Fruit fly (Drosophila melanogaster) whole organism, pupa: ENCODE measurements around the gene Cdk8.
"Not testable (repeated sequence)": the region's sequence is repeated elsewhere in the genome, so short reads cannot be mapped to it uniquely, and the experiment has no call there.

Source experiments
- CG10348 ChIP-seq: fragments of 200-800 bp; sonication (Bioruptor generic); IDR thresholded peaks from 2 replicates; pipeline ENCODE4 v1.3.6; 2022; ENCODE audit warnings: missing biosample characterization, missing genetic modification characterization
- CG12605 ChIP-seq: fragments of 200-800 bp; sonication (Bioruptor generic); IDR thresholded peaks from 2 replicates; pipeline ENCODE4 v1.3.6; 2022; ENCODE audit warnings: missing biosample characterization, missing genetic modification characterization
- CG14655 ChIP-seq: fragments of 200-800 bp; sonication (Bioruptor generic); optimal IDR thresholded peaks from 3 replicates; lab custom pipeline; 2017; ENCODE audit warnings: mild to moderate bottlenecking, missing biosample characterization, missing genetic modification reagents, missing genetic modification characterization
- CG15710 ChIP-seq: fragments of 200-800 bp; sonication (Bioruptor generic); optimal IDR thresholded peaks from 2 replicates; lab custom pipeline; 2018; ENCODE audit warnings: missing biosample characterization, mild to moderate bottlenecking, missing genetic modification characterization, moderate library complexity
- CG17806 ChIP-seq: fragments of 200-800 bp; sonication (Bioruptor generic); optimal IDR thresholded peaks from 2 replicates; lab custom pipeline; 2018; ENCODE audit warnings: missing biosample characterization, mild to moderate bottlenecking, missing genetic modification characterization, moderate library complexity
- CG32121 ChIP-seq: fragments of 200-800 bp; sonication (Bioruptor generic); IDR thresholded peaks from 2 replicates; pipeline ENCODE4 v1.3.6; 2022; ENCODE audit warnings: missing biosample characterization, missing genetic modification characterization
- CG34367 ChIP-seq: fragments of 200-800 bp; sonication (Bioruptor generic); optimal IDR thresholded peaks from 2 replicates; lab custom pipeline; 2018; ENCODE audit warnings: missing biosample characterization, mild to moderate bottlenecking, missing genetic modification characterization
- CG4496 ChIP-seq: fragments of 200-800 bp; sonication (Bioruptor generic); IDR thresholded peaks from 3 replicates; pipeline ENCODE4 v1.3.6; 2022; ENCODE audit warnings: missing biosample characterization, missing genetic modification characterization
- CG8159 ChIP-seq: fragments of 200-800 bp; sonication (Bioruptor generic); optimal IDR thresholded peaks from 3 replicates; lab custom pipeline; 2018; ENCODE audit warnings: missing biosample characterization, mild to moderate bottlenecking, missing genetic modification characterization, moderate library complexity
- CG8301 ChIP-seq: fragments of 200-800 bp; sonication (Bioruptor generic); optimal IDR thresholded peaks from 2 replicates; lab custom pipeline; 2018; ENCODE audit warnings: missing biosample characterization, mild to moderate bottlenecking, missing genetic modification characterization
- CG9948 ChIP-seq: fragments of 200-800 bp; sonication (Bioruptor generic); optimal IDR thresholded peaks from 2 replicates; lab custom pipeline; 2018; ENCODE audit warnings: missing biosample characterization, mild to moderate bottlenecking, missing genetic modification characterization, moderate library complexity
- D1 ChIP-seq: fragments of 200-800 bp; sonication (Bioruptor generic); optimal IDR thresholded peaks from 2 replicates; lab custom pipeline; 2018; ENCODE audit warnings: missing biosample characterization, mild to moderate bottlenecking, missing genetic modification characterization, moderate library complexity
- EcR ChIP-seq: fragments of 200-800 bp; sonication (Bioruptor generic); optimal IDR thresholded peaks from 3 replicates; lab custom pipeline; 2019; ENCODE audit warnings: missing biosample characterization, missing genetic modification characterization, mild to moderate bottlenecking, moderate library complexity, missing genetic modification reagents
- Ets98B ChIP-seq: fragments of 200-800 bp; sonication (Bioruptor generic); IDR thresholded peaks from 2 replicates; pipeline ENCODE4 v1.3.6; 2022; ENCODE audit warnings: missing biosample characterization, missing genetic modification characterization
- Pif1A ChIP-seq: fragments of 200-800 bp; sonication (Bioruptor generic); optimal IDR thresholded peaks from 3 replicates; lab custom pipeline; 2016; ENCODE audit warnings: missing biosample characterization, missing genetic modification characterization
- Pif1B ChIP-seq: fragments of 200-800 bp; sonication (Bioruptor generic); optimal IDR thresholded peaks from 3 replicates; lab custom pipeline; 2016; ENCODE audit warnings: missing biosample characterization, missing genetic modification characterization
- Snoo ChIP-seq: fragments of 200-800 bp; sonication (Bioruptor generic); optimal IDR thresholded peaks from 3 replicates; lab custom pipeline; 2017; ENCODE audit warnings: missing biosample characterization, mild to moderate bottlenecking, missing genetic modification characterization, inconsistent platforms
- fd96Ca ChIP-seq: fragments of 200-800 bp; sonication (Bioruptor generic); IDR thresholded peaks from 3 replicates; pipeline ENCODE4 v1.3.6; 2022; ENCODE audit warnings: missing biosample characterization, missing genetic modification characterization
- gl ChIP-seq: fragments of 200-800 bp; sonication (Bioruptor generic); optimal IDR thresholded peaks from 2 replicates; lab custom pipeline; 2018; ENCODE audit warnings: missing biosample characterization, mild to moderate bottlenecking, missing genetic modification characterization
- rn ChIP-seq: fragments of 200-800 bp; sonication (Bioruptor generic); IDR thresholded peaks from 2 replicates; pipeline ENCODE4 v1.3.6; 2022; ENCODE audit warnings: missing biosample characterization, missing genetic modification characterization

Cdk8 gene

DNA sequence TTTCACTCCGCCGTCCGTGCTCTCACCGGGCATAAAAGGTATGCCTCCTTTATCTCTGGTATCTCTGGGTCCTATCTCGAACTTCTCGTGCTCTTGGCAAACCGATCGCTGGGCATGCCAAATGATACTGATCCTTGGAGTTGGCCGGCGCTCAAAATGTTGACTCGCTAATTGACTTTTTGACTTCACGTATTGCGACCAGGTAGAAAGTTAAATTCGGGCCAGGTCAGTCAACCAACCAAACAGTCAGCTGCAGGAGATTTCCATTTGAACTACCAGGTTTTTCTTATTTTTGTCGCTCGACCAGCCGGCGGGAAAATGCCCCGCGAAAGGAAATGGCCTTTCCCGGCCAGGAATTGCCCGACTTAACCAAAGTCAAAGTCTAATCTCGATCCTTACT lies 34.3 kb downstream of the Cdk8 start, which contains the start of gene Ilp4:
Gene Ilp4 (minus strand): TSS at position 139 of the 400 bp plus-strand sequence.
- TF ChIP-seq CG4496 (GFP tag; lab: Robert Waterston, UW) (no peak), fd96Ca (no peak)

DNA sequence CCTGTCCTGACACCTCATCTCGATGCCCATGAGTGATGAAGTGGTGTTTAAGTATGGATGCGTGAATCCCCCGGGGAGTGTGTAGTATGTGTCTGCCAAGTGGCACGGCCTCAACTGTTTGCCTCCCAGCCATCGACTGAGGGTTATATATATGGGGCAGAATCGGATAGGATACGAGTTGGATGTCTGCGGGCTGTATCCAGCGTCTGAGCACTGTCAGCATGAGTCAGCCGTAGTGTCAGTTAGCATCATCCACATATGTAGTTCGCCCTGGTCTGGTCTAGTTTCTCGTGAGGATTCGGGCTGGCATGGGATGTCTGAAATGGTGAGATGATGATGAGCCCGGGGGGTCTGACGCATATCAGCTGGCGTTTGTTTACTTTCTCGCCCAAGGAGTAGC lies 36.5 kb downstream of the Cdk8 start, which contains the start of gene Ilp3:
Gene Ilp3 (minus strand): TSS at position 101 of the 400 bp plus-strand sequence.
- TF ChIP-seq gl (tag; lab: Kevin White, UChicago) (no peak), fd96Ca (no peak), rn (GFP tag; lab: Robert Waterston, UW) (no peak), Ets98B (GFP tag; lab: Robert Waterston, UW) (no peak), Pif1B (GFP tag; lab: Kevin White, UChicago) (no peak), CG10348 (no peak), CG9948 (tag; lab: Kevin White, UChicago) (no peak), D1 (tag; lab: Kevin White, UChicago) (no peak), CG8301 (tag; lab: Kevin White, UChicago) (no peak), CG8159 (no peak), EcR (GFP tag; lab: Kevin White, UChicago) (no peak), CG4496 (GFP tag; lab: Robert Waterston, UW) (no peak)

DNA sequence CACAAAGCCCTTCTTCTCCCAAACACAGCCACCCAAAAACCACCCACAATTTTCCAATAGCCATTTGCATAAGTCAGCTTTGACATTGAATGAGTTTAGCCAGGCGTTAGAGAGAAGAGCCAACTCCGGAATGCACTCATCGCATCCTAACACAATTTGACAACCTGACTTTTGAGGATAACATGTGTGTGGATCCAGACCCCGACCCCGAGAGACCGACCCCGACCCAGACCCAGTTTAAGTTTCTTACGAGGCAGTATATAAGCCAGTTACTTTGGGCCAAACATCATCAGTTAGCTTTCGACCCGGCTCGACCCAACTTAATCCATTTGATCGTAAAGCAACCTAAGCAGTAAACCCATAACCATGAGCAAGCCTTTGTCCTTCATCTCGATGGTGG lies 39.1 kb downstream of the Cdk8 start, which contains the start of gene Ilp2:
Gene Ilp2 (plus strand): TSS at position 301 of the 400 bp plus-strand sequence.
- TF ChIP-seq CG8159: no peak
- TF ChIP-seq Ets98B (GFP tag; lab: Robert Waterston, UW): no peak
- TF ChIP-seq EcR (GFP tag; lab: Kevin White, UChicago): no peak
- TF ChIP-seq CG14655 (GFP tag; lab: Kevin White, UChicago): no peak
- no peak for TF ChIP-seq CG15710 (tag; lab: Kevin White, UChicago)
- no peak for TF ChIP-seq Snoo (tag; lab: Kevin White, UChicago)
- TF ChIP-seq CG17806 (tag; lab: Kevin White, UChicago): no peak
- TF ChIP-seq CG12605: no peak
- TF ChIP-seq gl (tag; lab: Kevin White, UChicago): no peak
- no peak for TF ChIP-seq CG8301 (tag; lab: Kevin White, UChicago)
- no peak for TF ChIP-seq CG10348
- no peak for TF ChIP-seq CG32121
- TF ChIP-seq CG4496 (GFP tag; lab: Robert Waterston, UW): no peak
- no peak for TF ChIP-seq rn (GFP tag; lab: Robert Waterston, UW)
- no peak for TF ChIP-seq D1 (tag; lab: Kevin White, UChicago)
- TF ChIP-seq Pif1A: no peak

DNA sequence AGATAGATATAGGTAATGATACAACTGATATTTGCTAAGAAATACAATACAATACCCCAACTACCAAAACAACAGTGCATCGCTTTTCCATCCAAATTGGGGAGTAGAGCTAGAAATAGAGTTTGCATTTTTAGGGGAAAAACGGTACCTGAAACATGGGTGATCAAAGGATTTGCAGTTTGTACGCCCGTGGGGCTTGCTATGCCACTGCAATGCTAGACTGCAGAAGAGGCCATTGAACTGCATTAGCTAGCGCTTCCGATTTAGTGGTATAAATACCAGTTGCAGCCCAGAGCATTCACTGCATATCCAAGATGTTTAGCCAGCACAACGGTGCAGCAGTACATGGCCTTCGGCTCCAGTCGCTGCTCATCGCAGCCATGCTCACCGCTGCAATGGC lies 40.4 kb downstream of the Cdk8 start, which contains the start of gene Ilp1:
Gene Ilp1 (plus strand): TSS at position 301 of the 400 bp plus-strand sequence.
- not testable (repeated sequence) for TF ChIP-seq CG32121; CG17806 (tag; lab: Kevin White, UChicago); CG34367 (tag; lab: Kevin White, UChicago)
- TF ChIP-seq, all 21 proteins: peak for 0; not testable (repeated sequence) for 21

DNA sequence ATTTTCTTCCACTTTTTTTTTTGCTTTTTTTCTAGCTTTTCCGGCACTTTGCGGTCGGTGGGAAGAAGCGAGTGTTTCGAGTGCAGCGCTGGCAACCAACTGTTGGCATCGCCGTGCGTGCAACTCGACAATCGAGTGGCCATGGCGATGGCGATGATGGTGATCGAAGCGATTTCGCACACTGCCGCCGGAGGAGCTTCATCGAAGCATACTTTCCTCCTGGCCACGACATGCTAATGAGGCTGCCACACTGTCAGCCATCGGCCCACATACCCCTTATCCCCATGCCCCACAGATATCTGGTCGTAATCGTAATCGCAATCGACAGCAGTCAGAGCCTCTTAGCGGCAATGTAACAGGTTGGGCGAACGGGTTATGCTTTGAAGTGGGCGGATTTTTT lies 40.9 kb downstream of the Cdk8 start, which contains the start of gene Zasp67:
Gene Zasp67 (minus strand): TSS at position 101 of the 400 bp plus-strand sequence.
- TF ChIP-seq CG12605: no peak
- no peak for TF ChIP-seq CG10348
